Fruit fly (Drosophila melanogaster): Measurements from ENCODE around the gene CG18171.

The CG18171 gene

DNA sequence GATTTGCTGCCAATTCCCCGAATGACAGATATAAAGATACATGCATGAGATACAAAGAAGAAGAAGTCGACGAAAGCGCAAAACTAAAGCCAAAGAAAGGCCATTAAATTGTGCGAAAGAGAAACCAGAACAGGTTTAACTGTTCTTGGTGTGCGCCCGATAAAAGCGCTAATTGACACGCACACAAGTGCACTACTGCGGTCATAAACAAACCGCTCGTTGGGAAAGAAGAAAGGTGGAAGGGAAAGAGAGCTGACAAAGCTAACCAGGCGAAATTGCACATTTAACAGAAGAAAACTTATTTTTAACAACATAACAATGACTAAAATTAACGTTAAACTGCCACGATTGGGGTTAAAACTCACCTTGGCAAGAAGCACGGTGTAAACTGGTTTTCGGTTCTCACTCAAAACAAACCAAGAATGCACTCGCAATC is 7.2 kb upstream of the CG18171 start:
- TF ChIP-seq CG13204 (GFP tag; optimal IDR thresholded peaks at IDR 0.05) (peak; percentile 3), EcR (GFP tag; optimal IDR thresholded peaks at IDR 0.05) (peak; percentile 73), fd96Ca (GFP tag; IDR thresholded peaks at IDR 0.05) (no peak)

DNA sequence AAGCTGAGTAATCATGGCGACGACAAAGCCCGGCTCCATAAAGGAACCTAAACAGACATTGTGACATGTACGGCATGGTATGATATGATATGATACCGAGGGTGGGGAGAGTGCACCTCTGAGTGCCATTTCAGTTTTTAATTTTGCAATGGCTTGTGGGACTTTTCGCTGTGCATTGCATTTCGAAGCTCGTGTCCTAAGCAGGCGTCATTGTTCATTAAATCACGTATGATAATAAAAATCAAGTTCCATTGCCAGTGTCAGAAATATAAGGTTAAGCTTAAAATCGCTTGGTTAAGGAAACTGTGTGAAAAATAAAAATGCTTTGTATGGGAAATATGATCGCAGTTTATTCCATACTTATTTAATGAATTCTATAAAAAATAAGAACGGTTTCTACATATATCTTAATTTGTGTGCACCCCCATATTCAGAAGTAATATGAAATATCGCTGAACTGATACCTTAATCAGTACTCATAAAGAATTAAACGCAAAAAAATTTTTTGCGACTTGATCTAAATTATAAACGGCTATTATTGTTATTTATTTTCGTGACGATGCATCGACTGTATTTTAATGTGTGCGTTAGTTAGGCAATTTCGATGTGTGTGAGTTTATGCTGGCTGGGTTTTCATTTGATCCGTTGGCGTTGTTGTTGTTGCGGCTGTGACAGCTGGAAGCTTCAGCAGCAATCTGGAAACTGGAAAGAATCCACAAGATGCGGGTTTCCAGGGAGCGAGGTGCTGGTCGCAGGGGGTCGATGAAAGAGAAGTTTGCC is 6.6 kb upstream of the CG18171 start:
- TF ChIP-seq EcR (GFP tag; optimal IDR thresholded peaks at IDR 0.05) = no peak
- TF ChIP-seq Snoo (tag; optimal IDR thresholded peaks at IDR 0.05) = no peak
- no peak for TF ChIP-seq fd96Ca (GFP tag; IDR thresholded peaks at IDR 0.05)
- TF ChIP-seq CG13204 (GFP tag; optimal IDR thresholded peaks at IDR 0.05) = no peak
- TF ChIP-seq D1 (tag; optimal IDR thresholded peaks at IDR 0.05) = no peak
- no peak for TF ChIP-seq CG32121 (GFP tag; IDR thresholded peaks at IDR 0.05)
- no peak for TF ChIP-seq CG10348 (GFP tag; IDR thresholded peaks at IDR 0.05)
- no peak for TF ChIP-seq gl (tag; optimal IDR thresholded peaks at IDR 0.05)
- TF ChIP-seq CG8301 (tag; optimal IDR thresholded peaks at IDR 0.05) = no peak
- no peak for TF ChIP-seq CG8159 (tag; optimal IDR thresholded peaks at IDR 0.05)
- TF ChIP-seq CG34367 (tag; optimal IDR thresholded peaks at IDR 0.05) = no peak
- TF ChIP-seq CG9948 (tag; optimal IDR thresholded peaks at IDR 0.05) = no peak
- TF ChIP-seq CG4496 (GFP tag; IDR thresholded peaks at IDR 0.05) = no peak
- TF ChIP-seq Ets98B (GFP tag; IDR thresholded peaks at IDR 0.05) = no peak
- no peak for TF ChIP-seq CG14655 (GFP tag; optimal IDR thresholded peaks at IDR 0.05)
- no peak for TF ChIP-seq Pif1B (GFP tag; optimal IDR thresholded peaks at IDR 0.05)
- TF ChIP-seq CG15710 (tag; optimal IDR thresholded peaks at IDR 0.05) = no peak
- TF ChIP-seq CG12605 (GFP tag; IDR thresholded peaks at IDR 0.05) = no peak
- no peak for TF ChIP-seq CG17806 (tag; optimal IDR thresholded peaks at IDR 0.05)
- no peak for TF ChIP-seq Pif1A (GFP tag; optimal IDR thresholded peaks at IDR 0.05)

- no peak for TF ChIP-seq CG8159 (tag; optimal IDR thresholded peaks at IDR 0.05)
- no peak for TF ChIP-seq CG14655 (GFP tag; optimal IDR thresholded peaks at IDR 0.05)
- no peak for TF ChIP-seq CG15710 (tag; optimal IDR thresholded peaks at IDR 0.05)
- no peak for TF ChIP-seq CG8301 (tag; optimal IDR thresholded peaks at IDR 0.05)
- TF ChIP-seq CG4496 (GFP tag; IDR thresholded peaks at IDR 0.05) = no peak
- no peak for TF ChIP-seq Ets98B (GFP tag; IDR thresholded peaks at IDR 0.05)
- TF ChIP-seq Pif1A (GFP tag; optimal IDR thresholded peaks at IDR 0.05) = no peak
- no peak for TF ChIP-seq CG9948 (tag; optimal IDR thresholded peaks at IDR 0.05)
- TF ChIP-seq CG34367 (tag; optimal IDR thresholded peaks at IDR 0.05) = no peak
- TF ChIP-seq EcR (GFP tag; optimal IDR thresholded peaks at IDR 0.05) = no peak
- no peak for TF ChIP-seq CG12605 (GFP tag; IDR thresholded peaks at IDR 0.05)
- TF ChIP-seq CG17806 (tag; optimal IDR thresholded peaks at IDR 0.05) = no peak
- TF ChIP-seq fd96Ca (GFP tag; IDR thresholded peaks at IDR 0.05) = no peak
- TF ChIP-seq Snoo (tag; optimal IDR thresholded peaks at IDR 0.05) = no peak
- no peak for TF ChIP-seq Pif1B (GFP tag; optimal IDR thresholded peaks at IDR 0.05)
- TF ChIP-seq CG13204 (GFP tag; optimal IDR thresholded peaks at IDR 0.05) = no peak
- TF ChIP-seq CG10348 (GFP tag; IDR thresholded peaks at IDR 0.05) = no peak
- TF ChIP-seq D1 (tag; optimal IDR thresholded peaks at IDR 0.05) = no peak
These were observed 4.5 kb upstream of the CG18171 start for dm6 chr3L:1727431-1727830.

DNA sequence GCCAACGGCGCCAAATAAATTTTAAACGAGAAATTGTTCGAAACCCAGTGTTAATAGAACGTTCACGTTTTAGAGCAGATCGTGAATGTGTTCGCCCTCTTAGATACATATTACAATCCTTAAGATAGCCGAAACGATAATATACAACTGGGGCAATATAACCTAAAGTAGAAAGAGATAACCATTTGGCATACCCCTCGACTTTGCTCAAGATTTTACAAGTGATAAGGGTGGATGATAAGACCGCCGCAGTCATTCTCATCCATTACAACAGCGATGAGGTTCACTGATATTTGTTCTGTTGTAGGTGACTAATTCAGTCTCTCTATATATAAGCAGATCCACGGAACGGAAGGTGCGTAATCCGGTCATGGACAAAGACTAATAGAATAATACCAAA is 3.8 kb upstream of the CG18171 start:
- TF ChIP-seq Pif1B (GFP tag; optimal IDR thresholded peaks at IDR 0.05) (no peak), EcR (GFP tag; optimal IDR thresholded peaks at IDR 0.05) (peak; percentile 9)

DNA sequence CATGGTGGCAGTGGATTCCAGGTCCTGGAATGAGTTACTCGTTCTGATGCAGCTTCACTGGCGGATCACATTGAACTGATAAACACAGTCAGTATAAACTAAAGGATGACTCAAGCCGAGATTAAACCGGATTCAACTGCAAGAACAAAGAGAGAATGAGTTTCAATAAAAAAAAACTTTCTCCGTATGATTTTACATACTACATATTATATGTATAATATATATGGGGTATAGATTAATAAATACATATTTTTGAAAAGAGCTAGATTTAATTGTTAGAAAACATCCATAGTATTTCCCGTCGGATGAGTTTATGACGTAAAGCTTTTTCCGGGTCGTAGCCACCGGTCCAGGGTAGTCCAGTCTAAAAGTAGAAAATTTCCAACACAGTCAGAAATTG is 1.1 kb upstream of the CG18171 start, which contains the start of gene CG12035:
CG12035 (plus strand) TSS at position 301 of the 400 bp plus-strand sequence.
- TF ChIP-seq D1 (tag; optimal IDR thresholded peaks at IDR 0.05) = no peak
- TF ChIP-seq Pif1B (GFP tag; optimal IDR thresholded peaks at IDR 0.05) = no peak

DNA sequence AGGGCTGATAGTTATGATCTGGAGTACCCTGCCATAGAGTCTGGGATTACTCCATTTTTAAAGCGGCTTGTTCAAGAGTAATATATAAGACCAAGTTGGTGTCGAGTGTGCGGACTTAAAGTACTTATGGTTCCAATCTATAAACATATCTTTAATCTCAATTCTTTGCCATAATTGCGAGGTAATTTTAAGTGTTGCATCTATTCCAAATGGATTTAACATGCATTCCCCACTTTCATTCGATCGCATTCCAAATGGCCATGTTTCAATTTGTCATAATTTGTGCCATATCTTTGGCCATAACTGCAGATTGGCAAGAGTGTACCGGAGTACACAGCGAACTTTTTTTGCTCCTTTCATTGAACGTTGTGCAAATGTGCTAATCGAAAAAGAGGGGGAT is 11.7 kb downstream of the CG18171 start:
- TF ChIP-seq CG17806 (tag; optimal IDR thresholded peaks at IDR 0.05) (peak; percentile 34), CG34367 (tag; optimal IDR thresholded peaks at IDR 0.05) (peak; percentile 52), CG15710 (tag; optimal IDR thresholded peaks at IDR 0.05) (peak; percentile 63), gl (tag; optimal IDR thresholded peaks at IDR 0.05) (no peak), CG8159 (tag; optimal IDR thresholded peaks at IDR 0.05) (peak; percentile 67)

DNA sequence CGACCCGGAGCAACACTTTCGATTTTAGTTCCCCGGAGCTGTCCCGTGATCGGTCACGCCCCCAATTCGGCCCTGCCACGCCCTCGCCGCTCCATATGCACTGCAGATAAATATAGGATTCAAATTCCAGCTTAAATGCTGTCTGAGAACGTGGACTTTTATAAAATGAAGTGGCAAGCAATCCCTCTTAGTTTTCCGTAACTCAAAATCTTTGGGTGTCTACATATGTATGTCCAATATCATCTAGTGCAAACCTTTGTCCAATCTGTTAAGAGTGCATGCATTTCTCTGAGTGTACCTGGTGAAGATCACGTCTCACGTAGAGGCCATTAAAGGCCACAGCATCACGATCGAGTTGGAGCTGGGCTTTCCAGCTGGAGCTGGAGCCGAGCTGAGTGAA is 12.4 kb downstream of the CG18171 start:
- peak; percentile 42 for TF ChIP-seq CG9948 (tag; optimal IDR thresholded peaks at IDR 0.05)
- no peak for TF ChIP-seq CG13204 (GFP tag; optimal IDR thresholded peaks at IDR 0.05)
- TF ChIP-seq gl (tag; optimal IDR thresholded peaks at IDR 0.05) = no peak
- TF ChIP-seq Pif1A (GFP tag; optimal IDR thresholded peaks at IDR 0.05) = peak; percentile 32
- peak; percentile 39 for TF ChIP-seq CG14655 (GFP tag; optimal IDR thresholded peaks at IDR 0.05)
- peak; percentile 27 for TF ChIP-seq CG15710 (tag; optimal IDR thresholded peaks at IDR 0.05)
- TF ChIP-seq Snoo (tag; optimal IDR thresholded peaks at IDR 0.05) = no peak
- TF ChIP-seq fd96Ca (GFP tag; IDR thresholded peaks at IDR 0.05) = peak; percentile 56; the same call in 1 of the 3 replicates
- TF ChIP-seq CG8159 (tag; optimal IDR thresholded peaks at IDR 0.05) = peak; percentile 61
- TF ChIP-seq CG17806 (tag; optimal IDR thresholded peaks at IDR 0.05) = peak; percentile 51
- TF ChIP-seq CG4496 (GFP tag; IDR thresholded peaks at IDR 0.05) = peak; percentile 54; the same call in 1 of the 3 replicates
- no peak for TF ChIP-seq CG8301 (tag; optimal IDR thresholded peaks at IDR 0.05)

Data from whole organism, pupa.